Fruit fly (Drosophila melanogaster) whole organism, prepupa: ENCODE measurements around the gene sw.
"Not testable (repeated sequence)": the region's sequence is repeated elsewhere in the genome, so short reads cannot be mapped to it uniquely, and the experiment has no call there.

Experiments used
- CG10631 ChIP-seq: fragments of 200-800 bp; sonication (Bioruptor generic); optimal IDR thresholded peaks from 2 replicates; lab custom pipeline; 2016; ENCODE audit warnings: missing biosample characterization, missing genetic modification characterization
- CG11762 ChIP-seq: fragments of 200-800 bp; sonication (Bioruptor generic); optimal IDR thresholded peaks from 3 replicates; lab custom pipeline; 2016; ENCODE audit warnings: missing biosample characterization, missing genetic modification characterization; ENCODE audit not compliant: insufficient read depth
- CG11902 ChIP-seq: fragments of 200-800 bp; sonication (Bioruptor generic); optimal IDR thresholded peaks from 3 replicates; lab custom pipeline; 2016; ENCODE audit warnings: missing biosample characterization, missing genetic modification characterization
- CG16779 ChIP-seq: fragments of 200-800 bp; sonication (Bioruptor generic); optimal IDR thresholded peaks from 3 replicates; lab custom pipeline; 2017; ENCODE audit warnings: missing biosample characterization, mild to moderate bottlenecking, missing genetic modification characterization
- CG3032 ChIP-seq: fragments of 200-800 bp; optimal IDR thresholded peaks from 2 replicates; lab custom pipeline; 2019; ENCODE audit warnings: missing biosample characterization, mild to moderate bottlenecking, missing genetic modification characterization, moderate library complexity
- CG32006 ChIP-seq: fragments of 200-800 bp; sonication (Bioruptor generic); optimal IDR thresholded peaks from 3 replicates; lab custom pipeline; 2017; ENCODE audit warnings: missing biosample characterization, mild to moderate bottlenecking, missing genetic modification characterization
- CG6163 ChIP-seq: fragments of 200-800 bp; sonication (Bioruptor generic); IDR thresholded peaks from 3 replicates; pipeline ENCODE4 v1.3.6; 2022; ENCODE audit warnings: missing biosample characterization, missing genetic modification characterization
- CG6854 ChIP-seq: fragments of 200-800 bp; sonication (Bioruptor generic); optimal IDR thresholded peaks from 2 replicates; lab custom pipeline; 2017; ENCODE audit warnings: missing biosample characterization, mild to moderate bottlenecking, missing genetic modification characterization
- CG7368 ChIP-seq: fragments of 200-800 bp; sonication (Bioruptor generic); optimal IDR thresholded peaks from 3 replicates; lab custom pipeline; 2016; ENCODE audit warnings: missing biosample characterization, missing genetic modification characterization
- CG8119 ChIP-seq: fragments of 200-800 bp; sonication (Bioruptor generic); IDR thresholded peaks from 3 replicates; pipeline ENCODE4 v1.3.6; 2022; ENCODE audit warnings: missing biosample characterization, missing genetic modification characterization
- CG9139 ChIP-seq: fragments of 200-800 bp; sonication (Bioruptor generic); optimal IDR thresholded peaks from 3 replicates; lab custom pipeline; 2017; ENCODE audit warnings: missing biosample characterization, mild to moderate bottlenecking, missing genetic modification characterization
- Eip75B ChIP-seq: fragments of 200-800 bp; sonication (Bioruptor generic); optimal IDR thresholded peaks from 3 replicates; lab custom pipeline; 2016; ENCODE audit warnings: missing biosample characterization, missing genetic modification characterization
- Ets96B ChIP-seq: fragments of 200-800 bp; optimal IDR thresholded peaks from 2 replicates; lab custom pipeline; 2019; ENCODE audit warnings: missing biosample characterization, mild to moderate bottlenecking, missing genetic modification characterization, moderate library complexity
- Gug ChIP-seq: fragments of 200-800 bp; sonication (Bioruptor generic); IDR thresholded peaks from 2 replicates; pipeline ENCODE4 v1.3.6; 2022; ENCODE audit warnings: missing biosample characterization, missing genetic modification characterization
- Hr4 ChIP-seq: fragments of 200-800 bp; sonication (Bioruptor generic); optimal IDR thresholded peaks from 3 replicates; lab custom pipeline; 2016; ENCODE audit warnings: missing biosample characterization, missing genetic modification characterization
- Lpt ChIP-seq: fragments of 200-800 bp; sonication (Bioruptor generic); optimal IDR thresholded peaks from 3 replicates; lab custom pipeline; 2016; ENCODE audit warnings: missing biosample characterization, missing genetic modification characterization
- OdsH ChIP-seq: fragments of 200-800 bp; sonication (Bioruptor generic); optimal IDR thresholded peaks from 3 replicates; lab custom pipeline; 2016; ENCODE audit warnings: missing biosample characterization, missing genetic modification characterization
- Smox ChIP-seq: fragments of 200-800 bp; sonication (Bioruptor generic); optimal IDR thresholded peaks from 3 replicates; lab custom pipeline; 2016; ENCODE audit warnings: missing biosample characterization, missing genetic modification characterization
- Sox15 ChIP-seq: fragments of 200-800 bp; sonication (Bioruptor generic); optimal IDR thresholded peaks from 3 replicates; lab custom pipeline; 2016; ENCODE audit warnings: missing biosample characterization, missing genetic modification characterization
- achi ChIP-seq: fragments of 200-800 bp; sonication (Bioruptor generic); optimal IDR thresholded peaks from 3 replicates; lab custom pipeline; 2016; ENCODE audit warnings: missing biosample characterization, missing genetic modification characterization
- cyc ChIP-seq: fragments of 200-800 bp; sonication (Bioruptor generic); optimal IDR thresholded peaks from 3 replicates; lab custom pipeline; 2016; ENCODE audit warnings: missing biosample characterization, missing genetic modification characterization
- dsx ChIP-seq: fragments of 200-800 bp; optimal IDR thresholded peaks from 3 replicates; lab custom pipeline; 2019; ENCODE audit warnings: missing biosample characterization, mild to moderate bottlenecking, missing genetic modification characterization, moderate library complexity; ENCODE audit not compliant: poor library complexity, severe bottlenecking
- esn ChIP-seq: fragments of 200-800 bp; sonication (Bioruptor generic); optimal IDR thresholded peaks from 2 replicates; lab custom pipeline; 2016; ENCODE audit warnings: missing biosample characterization, mild to moderate bottlenecking, missing genetic modification characterization, moderate library complexity
- fd59A ChIP-seq: fragments of 200-800 bp; sonication (Bioruptor generic); optimal IDR thresholded peaks from 2 replicates; lab custom pipeline; 2017; ENCODE audit warnings: missing biosample characterization, mild to moderate bottlenecking, missing genetic modification characterization, missing genetic modification reagents
- fd85E ChIP-seq: fragments of 200-800 bp; sonication (Bioruptor generic); optimal IDR thresholded peaks from 3 replicates; lab custom pipeline; 2016; ENCODE audit warnings: missing biosample characterization, missing genetic modification characterization
- lz ChIP-seq: fragments of 200-800 bp; sonication (Bioruptor generic); optimal IDR thresholded peaks from 3 replicates; lab custom pipeline; 2016; ENCODE audit warnings: missing biosample characterization, missing genetic modification characterization
- pdm3 ChIP-seq: fragments of 200-800 bp; sonication (Bioruptor generic); optimal IDR thresholded peaks from 3 replicates; lab custom pipeline; 2016; ENCODE audit warnings: missing biosample characterization, missing genetic modification characterization
- ss ChIP-seq, 2 experiments: fragments of 200-800 bp; sonication (Bioruptor generic); optimal IDR thresholded peaks; 2 replicates in 1 of 2; 3 replicates in 1 of 2; lab custom pipeline; 2017 to 2018; ENCODE audit warnings: mild to moderate bottlenecking in 2 of 2, missing biosample characterization in 2 of 2, missing genetic modification characterization in 2 of 2, moderate library complexity in 1 of 2
- topi ChIP-seq: fragments of 200-800 bp; sonication (Bioruptor generic); optimal IDR thresholded peaks from 3 replicates; lab custom pipeline; 2016; ENCODE audit warnings: missing biosample characterization, missing genetic modification characterization
- vri ChIP-seq: fragments of 200-800 bp; sonication (Bioruptor generic); optimal IDR thresholded peaks from 3 replicates; lab custom pipeline; 2016; ENCODE audit warnings: missing biosample characterization, mild to moderate bottlenecking, missing genetic modification characterization

sw gene

DNA sequence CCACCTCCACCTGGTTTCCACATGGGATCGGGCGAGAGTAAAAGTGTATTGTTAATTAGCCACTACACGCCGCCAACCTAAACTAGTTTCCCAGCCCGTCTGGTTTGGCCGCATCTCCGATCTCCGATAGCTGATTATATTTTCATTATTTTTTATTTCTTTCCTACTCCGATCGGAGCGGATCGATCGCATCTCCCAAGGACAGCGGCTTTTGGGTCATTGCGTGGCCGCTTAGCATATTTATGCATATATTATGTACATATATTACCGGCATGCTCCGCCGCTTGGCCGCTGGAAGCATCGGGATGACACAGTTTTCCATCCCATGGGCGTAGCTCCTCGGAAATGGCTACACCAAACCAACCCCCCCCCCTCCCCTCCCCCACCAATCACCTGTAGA is 1.7 kb upstream of the sw start:
- TF ChIP-seq fd85E (no peak), vri (GFP tag; lab: Kevin White, UChicago) (no peak), CG16779 (no peak), ss (GFP tag; optimal IDR thresholded peaks at IDR 0.05; lab: Kevin White, UChicago) (peak in 1 of 2 experiments; percentile 46), OdsH (GFP tag; lab: Kevin White, UChicago) (no peak)

dm6 chrX:20231658-20232057 is 4.5 kb downstream of the sw start:
- TF ChIP-seq CG3032 (tag; lab: Kevin White, UChicago), result no peak
- no peak for TF ChIP-seq pdm3
- no peak for TF ChIP-seq cyc (GFP tag; lab: Kevin White, UChicago)
- TF ChIP-seq Gug (GFP tag; lab: Robert Waterston, UW), result no peak
- no peak for TF ChIP-seq CG8119
- TF ChIP-seq Ets96B, result no peak
- TF ChIP-seq CG10631 (GFP tag; lab: Kevin White, UChicago), result no peak
- TF ChIP-seq CG6854, result no peak
- TF ChIP-seq Hr4 (GFP tag; lab: Kevin White, UChicago), result no peak
- no peak for TF ChIP-seq CG9139 (GFP tag; lab: Kevin White, UChicago)
- no peak for TF ChIP-seq ss (GFP tag; optimal IDR thresholded peaks at IDR 0.05; lab: Kevin White, UChicago)
- no peak for TF ChIP-seq CG11902 (GFP tag; lab: Kevin White, UChicago)
- no peak for TF ChIP-seq achi (GFP tag; lab: Kevin White, UChicago)
- no peak for TF ChIP-seq CG11762 (GFP tag; lab: Kevin White, UChicago)
- no peak for TF ChIP-seq fd59A (GFP tag; lab: Kevin White, UChicago)
- no peak for TF ChIP-seq Sox15 (GFP tag; lab: Kevin White, UChicago)
- no peak for TF ChIP-seq CG6163 (GFP tag; lab: Robert Waterston, UW)
- no peak for TF ChIP-seq topi (GFP tag; lab: Kevin White, UChicago)
- no peak for TF ChIP-seq lz (GFP tag; lab: Kevin White, UChicago)

DNA sequence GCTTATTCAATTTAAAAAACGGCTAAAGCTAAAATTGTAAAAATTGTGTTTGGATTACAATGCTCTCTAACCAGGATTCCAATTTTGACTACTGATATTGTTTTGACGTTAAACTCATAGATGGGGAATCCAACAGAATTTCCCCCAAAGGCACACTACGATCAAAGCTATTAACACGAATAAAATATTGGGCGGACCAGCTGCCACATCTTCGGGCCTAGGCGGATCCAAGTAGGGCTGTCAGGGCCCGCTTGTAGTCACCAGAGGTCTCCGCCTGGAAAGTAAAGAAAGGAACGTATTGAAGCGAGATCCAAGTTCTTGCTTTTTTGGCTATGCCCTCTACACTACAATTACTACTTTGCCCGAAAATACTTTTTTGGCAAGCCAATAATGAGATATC is 11.3 kb downstream of the sw start, which contains the start of gene Sdic4:
Sdic4 (minus strand) TSS at position 101 of the 400 bp plus-strand sequence.
- not testable (repeated sequence) for TF ChIP-seq Lpt; Sox15 (GFP tag; lab: Kevin White, UChicago); CG7368 (GFP tag; lab: Kevin White, UChicago)

- TF ChIP-seq dsx; lz (GFP tag; lab: Kevin White, UChicago); Hr4 (GFP tag; lab: Kevin White, UChicago): not testable (repeated sequence)
Measured at dm6 chrX:20217159-20217558, 19.0 kb downstream of the sw start, which contains the start of gene SdicC. SdicC (minus strand) TSS chrX:20217259.

DNA sequence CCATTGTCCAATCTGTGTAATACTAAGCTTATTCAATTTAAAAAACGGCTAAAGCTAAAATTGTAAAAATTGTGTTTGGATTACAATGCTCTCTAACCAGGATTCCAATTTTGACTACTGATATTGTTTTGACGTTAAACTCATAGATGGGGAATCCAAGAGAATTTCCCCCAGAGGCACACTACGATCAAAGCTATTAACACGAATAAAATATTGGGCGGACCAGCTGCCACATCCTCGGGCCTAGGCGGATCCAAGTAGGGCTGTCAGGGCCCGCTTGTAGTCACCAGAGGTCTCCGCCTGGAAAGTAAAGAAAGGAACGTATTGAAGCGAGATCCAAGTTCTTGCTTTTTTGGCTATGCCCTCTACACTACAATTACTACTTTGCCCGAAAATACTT is 26.7 kb downstream of the sw start, which contains the start of gene SdicB:
SdicB (minus strand) TSS at position 101 of the 400 bp plus-strand sequence.
- not testable (repeated sequence) for TF ChIP-seq CG32006 (GFP tag; lab: Kevin White, UChicago); CG6163 (GFP tag; lab: Robert Waterston, UW); Eip75B

DNA sequence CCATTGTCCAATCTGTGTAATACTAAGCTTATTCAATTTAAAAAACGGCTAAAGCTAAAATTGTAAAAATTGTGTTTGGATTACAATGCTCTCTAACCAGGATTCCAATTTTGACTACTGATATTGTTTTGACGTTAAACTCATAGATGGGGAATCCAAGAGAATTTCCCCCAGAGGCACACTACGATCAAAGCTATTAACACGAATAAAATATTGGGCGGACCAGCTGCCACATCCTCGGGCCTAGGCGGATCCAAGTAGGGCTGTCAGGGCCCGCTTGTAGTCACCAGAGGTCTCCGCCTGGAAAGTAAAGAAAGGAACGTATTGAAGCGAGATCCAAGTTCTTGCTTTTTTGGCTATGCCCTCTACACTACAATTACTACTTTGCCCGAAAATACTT is 34.3 kb downstream of the sw start, which contains the start of gene SdicA:
SdicA (minus strand) TSS at position 101 of the 400 bp plus-strand sequence.
- TF ChIP-seq esn (GFP tag; lab: Kevin White, UChicago); ss (GFP tag; optimal IDR thresholded peaks at IDR 0.05; lab: Kevin White, UChicago); Smox: not testable (repeated sequence)
